Worm (Caenorhabditis elegans) whole organism, L1 larva: Measurements from ENCODE around the gene F44B9.10.

Experiments used
- C04F5.9 ChIP-seq: sonication (generic microtip); optimal IDR thresholded peaks from 2 replicates; lab custom pipeline; 2016; ENCODE audit warnings: missing genetic modification characterization, missing compliant biosample characterization
- C34B4.2 ChIP-seq: sonication (generic microtip); optimal IDR thresholded peaks from 2 replicates; lab custom pipeline; 2017; ENCODE audit warnings: mild to moderate bottlenecking, missing genetic modification characterization, missing compliant biosample characterization
- F16B12.6 ChIP-seq: fragments of 150-350 bp; optimal IDR thresholded peaks from 2 replicates; lab custom pipeline; 2014; ENCODE audit warnings: missing biosample characterization, missing genetic modification characterization
- ama-1 ChIP-seq: fragments of 150-350 bp; optimal IDR thresholded peaks from 2 replicates; lab custom pipeline; 2014
- ceh-63 ChIP-seq: fragments of 200-800 bp; sonication (Bioruptor generic); optimal IDR thresholded peaks from 2 replicates; lab custom pipeline; 2018; ENCODE audit warnings: mild to moderate bottlenecking, missing genetic modification characterization, missing compliant biosample characterization
- ceh-8 ChIP-seq: fragments of 200-800 bp; sonication (Bioruptor generic); optimal IDR thresholded peaks from 2 replicates; lab custom pipeline; 2018; ENCODE audit warnings: mild to moderate bottlenecking, missing genetic modification characterization, moderate library complexity, missing compliant biosample characterization
- ceh-82 ChIP-seq, 3 experiments: fragments of 150-350 bp in 1 of 3; sonication (generic microtip) in 2 of 3; optimal IDR thresholded peaks; 2 replicates each; lab custom pipeline; 2014 to 2017; ENCODE audit warnings: missing biosample characterization in 3 of 3, missing genetic modification characterization in 3 of 3
- ceh-90 ChIP-seq: sonication (generic microtip); optimal IDR thresholded peaks from 2 replicates; lab custom pipeline; 2016; ENCODE audit warnings: missing genetic modification characterization, missing compliant biosample characterization
- ces-1 ChIP-seq: fragments of 150-350 bp; optimal IDR thresholded peaks from 2 replicates; lab custom pipeline; 2014; ENCODE audit warnings: missing biosample characterization, missing genetic modification reagents, missing genetic modification characterization
- dsc-1 ChIP-seq: sonication (generic microtip); optimal IDR thresholded peaks from 2 replicates; lab custom pipeline; 2016; ENCODE audit warnings: mild to moderate bottlenecking, missing genetic modification characterization, missing compliant biosample characterization
- efl-3 ChIP-seq: fragments of 200-800 bp; sonication (Bioruptor generic); optimal IDR thresholded peaks from 2 replicates; lab custom pipeline; 2018; ENCODE audit warnings: mild to moderate bottlenecking, missing genetic modification characterization, missing compliant biosample characterization
- egl-13 ChIP-seq: sonication (generic microtip); optimal IDR thresholded peaks from 2 replicates; lab custom pipeline; 2016; ENCODE audit warnings: missing genotype, missing genetic modification reagents, missing genetic modification characterization, missing compliant biosample characterization
- egl-27 ChIP-seq, 2 experiments: fragments of 150-350 bp in 1 of 2; sonication (generic microtip); optimal IDR thresholded peaks; 3 replicates each; lab custom pipeline; 2017 to 2018; ENCODE audit warnings: missing biosample characterization in 2 of 2, missing genetic modification characterization in 2 of 2, missing genetic modification reagents in 2 of 2
- elt-2 ChIP-seq: sonication (generic microtip); optimal IDR thresholded peaks from 2 replicates; lab custom pipeline; 2016; ENCODE audit warnings: missing genetic modification characterization, mild to moderate bottlenecking, inconsistent platforms, missing compliant biosample characterization, missing genetic modification reagents
- elt-3 ChIP-seq, 6 experiments: fragments of 150-350 bp in 1 of 6; sonication (generic microtip); optimal IDR thresholded peaks; 2 replicates each; lab custom pipeline; 2017 to 2018; ENCODE audit warnings: missing biosample characterization in 6 of 6, missing genetic modification characterization in 6 of 6, inconsistent platforms in 1 of 6
- ets-5 ChIP-seq: fragments of 200-800 bp; sonication (Bioruptor generic); IDR thresholded peaks from 2 replicates; pipeline ENCODE4 v1.3.6; 2022; ENCODE audit warnings: missing genetic modification characterization, missing compliant biosample characterization
- hlh-4 ChIP-seq: sonication (generic microtip); optimal IDR thresholded peaks from 2 replicates; lab custom pipeline; 2016; ENCODE audit warnings: mild to moderate bottlenecking, missing genetic modification characterization, missing compliant biosample characterization
- hpl-2 ChIP-seq: fragments of 150-350 bp; optimal IDR thresholded peaks from 2 replicates; lab custom pipeline; 2014; ENCODE audit warnings: missing biosample characterization, missing genetic modification reagents, missing genetic modification characterization
- jun-1 ChIP-seq: fragments of 150-350 bp; optimal IDR thresholded peaks from 2 replicates; lab custom pipeline; 2014; ENCODE audit warnings: missing biosample characterization, missing genetic modification reagents, missing genetic modification characterization
- lin-15B ChIP-seq: fragments of 150-350 bp; sonication (generic microtip); optimal IDR thresholded peaks from 3 replicates; lab custom pipeline; 2014; ENCODE audit warnings: missing biosample characterization, missing genetic modification characterization
- lin-35 ChIP-seq, 2 experiments: fragments of 150-350 bp; optimal IDR thresholded peaks; 2 replicates each; lab custom pipeline; 2014; ENCODE audit warnings: missing biosample characterization in 2 of 2, missing genetic modification characterization in 2 of 2, missing genetic modification reagents in 2 of 2
- lir-3 ChIP-seq: sonication (generic microtip); optimal IDR thresholded peaks from 2 replicates; lab custom pipeline; 2016; ENCODE audit warnings: mild to moderate bottlenecking, missing genetic modification characterization, moderate library complexity, missing compliant biosample characterization; ENCODE audit not compliant: poor library complexity
- mab-9 ChIP-seq: fragments of 200-800 bp; sonication (Bioruptor generic); IDR thresholded peaks from 2 replicates; pipeline ENCODE4 v1.3.6; 2022; ENCODE audit warnings: missing genetic modification reagents, missing genetic modification characterization, missing compliant biosample characterization
- mdl-1 ChIP-seq, 2 experiments: fragments of 150-350 bp; optimal IDR thresholded peaks; 2 replicates each; lab custom pipeline; 2014 to 2017; ENCODE audit warnings: missing biosample characterization in 2 of 2, missing genetic modification characterization in 2 of 2, inconsistent platforms in 1 of 2
- mep-1 ChIP-seq: fragments of 150-350 bp; optimal IDR thresholded peaks from 2 replicates; lab custom pipeline; 2014; ENCODE audit warnings: missing biosample characterization, missing genetic modification characterization
- nhr-11 ChIP-seq: fragments of 150-350 bp; optimal IDR thresholded peaks from 2 replicates; lab custom pipeline; 2014; ENCODE audit warnings: missing biosample characterization, missing genetic modification characterization
- nhr-237 ChIP-seq: fragments of 150-350 bp; optimal IDR thresholded peaks from 2 replicates; lab custom pipeline; 2014; ENCODE audit warnings: missing biosample characterization, missing genetic modification characterization
- nhr-28 ChIP-seq: fragments of 150-350 bp; optimal IDR thresholded peaks from 2 replicates; lab custom pipeline; 2014; ENCODE audit warnings: missing biosample characterization, missing genetic modification characterization
- nhr-47 ChIP-seq: sonication (generic microtip); optimal IDR thresholded peaks from 2 replicates; lab custom pipeline; 2016; ENCODE audit warnings: mild to moderate bottlenecking, missing genetic modification characterization, moderate library complexity, missing compliant biosample characterization
- nhr-76 ChIP-seq: sonication (generic microtip); optimal IDR thresholded peaks from 2 replicates; lab custom pipeline; 2017; ENCODE audit warnings: missing biosample characterization, missing genetic modification characterization
- nhr-77 ChIP-seq: fragments of 150-350 bp; optimal IDR thresholded peaks from 2 replicates; lab custom pipeline; 2014; ENCODE audit warnings: missing biosample characterization, missing genetic modification characterization
- nhr-84 ChIP-seq: sonication (generic microtip); optimal IDR thresholded peaks from 2 replicates; lab custom pipeline; 2017; ENCODE audit warnings: missing biosample characterization, missing genetic modification characterization
- nhr-85 ChIP-seq: sonication (generic microtip); peaks from one replicate; lab custom pipeline; 2016; ENCODE audit warnings: missing genetic modification characterization, inconsistent platforms, missing compliant biosample characterization
- pag-3 ChIP-seq: sonication (generic microtip); optimal IDR thresholded peaks from 2 replicates; lab custom pipeline; 2017; ENCODE audit warnings: missing genetic modification characterization, mild to moderate bottlenecking, missing compliant biosample characterization, antibody characterized with exemption, borderline replicate concordance; ENCODE audit not compliant: insufficient read depth
- pax-3 ChIP-seq: fragments of 200-800 bp; sonication (Bioruptor generic); optimal IDR thresholded peaks from 2 replicates; lab custom pipeline; 2018; ENCODE audit warnings: mild to moderate bottlenecking, missing genetic modification characterization, moderate library complexity, missing compliant biosample characterization
- pqm-1 ChIP-seq: sonication (generic microtip); optimal IDR thresholded peaks from 3 replicates; lab custom pipeline; 2017; ENCODE audit warnings: missing biosample characterization, missing genetic modification characterization
- skn-1 ChIP-seq: fragments of 150-350 bp; optimal IDR thresholded peaks from 2 replicates; lab custom pipeline; 2014; ENCODE audit warnings: missing biosample characterization, missing genetic modification characterization
- snu-23 ChIP-seq: sonication (generic microtip); optimal IDR thresholded peaks from 2 replicates; lab custom pipeline; 2016; ENCODE audit warnings: missing genetic modification characterization, missing compliant biosample characterization
- sox-4 ChIP-seq: sonication (generic microtip); optimal IDR thresholded peaks from 2 replicates; lab custom pipeline; 2016; ENCODE audit warnings: missing genetic modification characterization, missing compliant biosample characterization
- sptf-1 ChIP-seq: fragments of 150-350 bp; optimal IDR thresholded peaks from 2 replicates; lab custom pipeline; 2014; ENCODE audit warnings: missing biosample characterization, missing genetic modification characterization
- sup-37 ChIP-seq: fragments of 200-800 bp; sonication (Bioruptor generic); optimal IDR thresholded peaks from 2 replicates; lab custom pipeline; 2018; ENCODE audit warnings: mild to moderate bottlenecking, missing genetic modification characterization, missing compliant biosample characterization
- swsn-7 ChIP-seq: sonication (generic microtip); optimal IDR thresholded peaks from 2 replicates; lab custom pipeline; 2016; ENCODE audit warnings: missing genetic modification characterization, missing compliant biosample characterization
- tbx-2 ChIP-seq: sonication (generic microtip); optimal IDR thresholded peaks from 2 replicates; lab custom pipeline; 2016; ENCODE audit warnings: missing genetic modification characterization, missing compliant biosample characterization
- tlp-1 ChIP-seq: fragments of 150-350 bp; optimal IDR thresholded peaks from 2 replicates; lab custom pipeline; 2014; ENCODE audit warnings: missing biosample characterization, missing genetic modification characterization
- unc-30 ChIP-seq: sonication (generic microtip); optimal IDR thresholded peaks from 2 replicates; lab custom pipeline; 2017; ENCODE audit warnings: missing biosample characterization, missing genetic modification characterization
- unc-86 ChIP-seq: sonication (generic microtip); optimal IDR thresholded peaks from 2 replicates; lab custom pipeline; 2016; ENCODE audit warnings: missing genetic modification characterization, missing compliant biosample characterization
- zag-1 ChIP-seq: fragments of 150-350 bp; optimal IDR thresholded peaks from 2 replicates; lab custom pipeline; 2014; ENCODE audit warnings: missing biosample characterization, missing genetic modification characterization
- zip-4 ChIP-seq: fragments of 200-800 bp; sonication (Bioruptor generic); optimal IDR thresholded peaks from 2 replicates; lab custom pipeline; 2018; ENCODE audit warnings: mild to moderate bottlenecking, missing genetic modification characterization, moderate library complexity, missing compliant biosample characterization

Gene F44B9.10

ce11 chrIII:8044717-8045116 is 11.3 kb upstream of the F44B9.10 start, which contains the start of gene spcs-3:
Gene spcs-3, plus strand, starts transcription at chrIII:8045017.
- no peak for TF ChIP-seq sox-4 (tag; lab: Kevin White, UChicago)
- no peak for TF ChIP-seq mep-1 (tag; lab: Kevin White, UChicago)
- no peak for TF ChIP-seq zag-1 (tag; lab: Kevin White, UChicago)
- TF ChIP-seq nhr-237 (tag; lab: Kevin White, UChicago): no peak
- TF ChIP-seq unc-86 (tag; lab: Kevin White, UChicago): no peak
- no peak for TF ChIP-seq lin-35 (GFP tag; optimal IDR thresholded peaks at IDR 0.05; lab: Kevin White, UChicago)
- TF ChIP-seq zip-4 (GFP tag; lab: Kevin White, UChicago): no peak
- TF ChIP-seq ces-1 (GFP tag; lab: Kevin White, UChicago): no peak
- TF ChIP-seq elt-2 (tag; lab: Kevin White, UChicago): no peak
- no peak for TF ChIP-seq ets-5 (GFP tag; lab: Robert Waterston, UW)
- no peak for TF ChIP-seq egl-13 (tag; lab: Kevin White, UChicago)
- no peak for TF ChIP-seq nhr-47 (tag; lab: Kevin White, UChicago)
- no peak for TF ChIP-seq swsn-7 (tag; lab: Kevin White, UChicago)

- TF ChIP-seq ceh-82 (tag; optimal IDR thresholded peaks at IDR 0.05; lab: Kevin White, UChicago) (no peak), zip-4 (GFP tag; lab: Kevin White, UChicago) (no peak), nhr-28 (tag; lab: Kevin White, UChicago) (no peak), tlp-1 (tag; lab: Kevin White, UChicago) (no peak), sup-37 (GFP tag; lab: Kevin White, UChicago) (no peak), nhr-77 (no peak), mab-9 (GFP tag; lab: Robert Waterston, UW) (no peak), elt-2 (tag; lab: Kevin White, UChicago) (no peak), nhr-76 (no peak), snu-23 (GFP tag; lab: Kevin White, UChicago) (no peak), ceh-90 (no peak), ceh-8 (no peak), elt-3 (tag; optimal IDR thresholded peaks at IDR 0.05; lab: Kevin White, UChicago) (no peak), mdl-1 (tag; optimal IDR thresholded peaks at IDR 0.05; lab: Kevin White, UChicago) (no peak)
Observed at ce11 chrIII:8044187-8044586, 10.8 kb upstream of the F44B9.10 start, which contains the start of gene K12H4.5. Gene K12H4.5, plus strand, starts transcription at chrIII:8044487.

ce11 chrIII:8043784-8044183 is 10.3 kb upstream of the F44B9.10 start:
- TF ChIP-seq hpl-2 (GFP tag; lab: Kevin White, UChicago) (peak; percentile 96), lin-15B (tag; lab: Kevin White, UChicago) (peak; percentile 98), C04F5.9 (tag; lab: Kevin White, UChicago) (peak; percentile 91), efl-3 (GFP tag; lab: Kevin White, UChicago) (no peak), skn-1 (tag; lab: Kevin White, UChicago) (peak; percentile 97), hlh-4 (tag; lab: Kevin White, UChicago) (no peak), lir-3 (tag; lab: Kevin White, UChicago) (peak; percentile 97), pag-3 (no peak), zag-1 (tag; lab: Kevin White, UChicago) (peak; percentile 97), nhr-11 (tag; lab: Kevin White, UChicago) (peak; percentile 80), elt-2 (tag; lab: Kevin White, UChicago) (peak; percentile 75), egl-13 (tag; lab: Kevin White, UChicago) (peak; percentile 86), elt-3 (tag; optimal IDR thresholded peaks at IDR 0.05; lab: Kevin White, UChicago) (peak; percentile 6 to 98 (median 74)), tbx-2 (peak; percentile 95), mep-1 (tag; lab: Kevin White, UChicago) (peak; percentile 98), egl-27 (tag; optimal IDR thresholded peaks at IDR 0.05; lab: Kevin White, UChicago) (peak; percentile 83 to 97), pqm-1 (tag; lab: Kevin White, UChicago) (peak; percentile 60), F16B12.6 (peak; percentile 80), unc-30 (tag; lab: Kevin White, UChicago) (no peak), ets-5 (GFP tag; lab: Robert Waterston, UW) (no peak), dsc-1 (peak; percentile 97), C34B4.2 (tag; lab: Kevin White, UChicago) (no peak), zip-4 (GFP tag; lab: Kevin White, UChicago) (peak; percentile 49), ama-1 (lab: Kevin White, UChicago) (no peak), nhr-47 (tag; lab: Kevin White, UChicago) (peak; percentile 96), nhr-84 (no peak), nhr-85 (tag; lab: Kevin White, UChicago) (peak; percentile 95), pax-3 (tag; lab: Kevin White, UChicago) (peak; percentile 97), tlp-1 (tag; lab: Kevin White, UChicago) (no peak), ceh-63 (peak; percentile 95), jun-1 (tag; lab: Kevin White, UChicago) (peak; percentile 97), sptf-1 (no peak)
